Fruit fly (Drosophila melanogaster) whole organism, embryonic: ENCODE measurements around the gene UQCR-C1.

Source experiments
- Asciz ChIP-seq: fragments of 200-800 bp; sonication (Bioruptor generic); optimal IDR thresholded peaks from 2 replicates; lab custom pipeline; 2017; ENCODE audit warnings: missing biosample characterization, mild to moderate bottlenecking, missing genetic modification characterization, missing genetic modification reagents
- Bgb ChIP-seq: fragments of 200-800 bp; sonication (Bioruptor generic); IDR thresholded peaks from 2 replicates; pipeline ENCODE4 v1.3.6; 2022; ENCODE audit warnings: missing biosample characterization, missing genetic modification characterization; ENCODE audit not compliant: partially characterized antibody
- CG12942 ChIP-seq: fragments of 200-800 bp; sonication (Bioruptor generic); optimal IDR thresholded peaks from 3 replicates; lab custom pipeline; 2016; ENCODE audit warnings: missing biosample characterization, missing genetic modification characterization
- CG14441 ChIP-seq: fragments of 200-800 bp; sonication (Bioruptor generic); IDR thresholded peaks from 2 replicates; pipeline ENCODE4 v1.3.6; 2022; ENCODE audit warnings: missing biosample characterization, missing genetic modification characterization
- CG15514 ChIP-seq: fragments of 200-800 bp; sonication (Bioruptor generic); optimal IDR thresholded peaks from 3 replicates; lab custom pipeline; 2017; ENCODE audit warnings: missing biosample characterization, missing genetic modification characterization, mild to moderate bottlenecking, moderate library complexity, missing genetic modification reagents
- CG17359 ChIP-seq: fragments of 200-800 bp; sonication (Bioruptor generic); optimal IDR thresholded peaks from 3 replicates; lab custom pipeline; 2018; ENCODE audit warnings: missing biosample characterization, mild to moderate bottlenecking, missing genetic modification characterization, moderate library complexity
- CG1832 ChIP-seq: fragments of 200-800 bp; sonication (Bioruptor generic); optimal IDR thresholded peaks from 2 replicates; lab custom pipeline; 2017; ENCODE audit warnings: missing biosample characterization, mild to moderate bottlenecking, missing genetic modification characterization, inconsistent platforms
- CG2202 ChIP-seq: fragments of 200-800 bp; sonication (Bioruptor generic); optimal IDR thresholded peaks from 2 replicates; lab custom pipeline; 2018; ENCODE audit warnings: missing biosample characterization, mild to moderate bottlenecking, missing genetic modification characterization
- CG3726 ChIP-seq: fragments of 200-800 bp; sonication (Bioruptor generic); IDR thresholded peaks from 3 replicates; pipeline ENCODE4, ENCODE4 v1.3.6; 2022; ENCODE audit warnings: missing biosample characterization, missing genetic modification characterization
- CG4328 ChIP-seq: fragments of 200-800 bp; sonication (Bioruptor generic); optimal IDR thresholded peaks from 3 replicates; lab custom pipeline; 2017; ENCODE audit warnings: missing biosample characterization, missing genetic modification reagents, missing genetic modification characterization
- CG8290 ChIP-seq, 3 experiments: fragments of 200-800 bp; sonication (Bioruptor generic); optimal IDR thresholded peaks; 2 replicates each; lab custom pipeline; 2016 to 2019; ENCODE audit warnings: missing biosample characterization in 3 of 3, missing genetic modification characterization in 3 of 3, mild to moderate bottlenecking in 2 of 3, moderate library complexity in 1 of 3
- CG8765 ChIP-seq: fragments of 200-800 bp; sonication (Bioruptor generic); IDR thresholded peaks from 2 replicates; pipeline ENCODE4 v1.3.6; 2022; ENCODE audit warnings: missing biosample characterization, missing genetic modification characterization
- CG9797 ChIP-seq: fragments of 200-800 bp; sonication (Bioruptor generic); optimal IDR thresholded peaks from 3 replicates; lab custom pipeline; 2018; ENCODE audit warnings: missing biosample characterization, mild to moderate bottlenecking, missing genetic modification characterization
- HLH3B ChIP-seq: fragments of 200-800 bp; sonication (Bioruptor generic); IDR thresholded peaks from 2 replicates; pipeline ENCODE4 v1.3.6; 2022; ENCODE audit warnings: missing biosample characterization, missing genetic modification characterization
- HLHmδ ChIP-seq: fragments of 200-800 bp; sonication (Bioruptor generic); optimal IDR thresholded peaks from 2 replicates; lab custom pipeline; 2018; ENCODE audit warnings: missing biosample characterization, mild to moderate bottlenecking, missing genetic modification characterization, moderate library complexity
- Hey ChIP-seq: fragments of 200-800 bp; sonication (Bioruptor generic); optimal IDR thresholded peaks from 3 replicates; lab custom pipeline; 2018; ENCODE audit warnings: missing biosample characterization, mild to moderate bottlenecking, missing genetic modification characterization
- Lhr ChIP-seq: fragments of 200-800 bp; sonication (Bioruptor generic); optimal IDR thresholded peaks from 3 replicates; lab custom pipeline; 2017; ENCODE audit warnings: mild to moderate bottlenecking, missing biosample characterization, missing genetic modification reagents, missing genetic modification characterization
- MESR4 ChIP-seq: fragments of 200-800 bp; sonication (Bioruptor generic); optimal IDR thresholded peaks from 2 replicates; lab custom pipeline; 2018; ENCODE audit warnings: missing biosample characterization, mild to moderate bottlenecking, missing genetic modification characterization, moderate library complexity
- Med ChIP-seq: fragments of 200-800 bp; sonication (Bioruptor generic); peaks from one replicate; lab custom pipeline; 2016; ENCODE audit warnings: missing biosample characterization, missing genetic modification characterization, mild to moderate bottlenecking, inconsistent platforms, moderate library complexity
- NK7.1 ChIP-seq: fragments of 200-800 bp; sonication (Bioruptor generic); optimal IDR thresholded peaks from 3 replicates; lab custom pipeline; 2016; ENCODE audit warnings: missing biosample characterization, missing genetic modification characterization
- Neu2 ChIP-seq: fragments of 200-800 bp; sonication (Bioruptor generic); optimal IDR thresholded peaks from 3 replicates; lab custom pipeline; 2016; ENCODE audit warnings: missing biosample characterization, missing genetic modification characterization, borderline replicate concordance
- Nf-YA ChIP-seq: fragments of 200-800 bp; sonication (Bioruptor generic); IDR thresholded peaks from 2 replicates; pipeline ENCODE4 v1.3.6; 2022; ENCODE audit warnings: missing biosample characterization, missing genetic modification characterization
- Nf-YB ChIP-seq: fragments of 200-800 bp; sonication (Bioruptor generic); optimal IDR thresholded peaks from 3 replicates; lab custom pipeline; 2019; ENCODE audit warnings: missing biosample characterization, mild to moderate bottlenecking, missing genetic modification characterization, moderate library complexity
- Sin3A ChIP-seq: fragments of >200 bp; optimal IDR thresholded peaks from 2 replicates; lab custom pipeline; 2018
- Usf ChIP-seq: fragments of 200-800 bp; sonication (Bioruptor generic); optimal IDR thresholded peaks from 2 replicates; lab custom pipeline; 2017; ENCODE audit warnings: missing genotype, missing biosample characterization, missing genetic modification characterization
- ap ChIP-seq: fragments of 200-800 bp; sonication (Bioruptor generic); IDR thresholded peaks from 2 replicates; pipeline ENCODE4 v1.3.6; 2022; ENCODE audit warnings: missing biosample characterization, missing genetic modification characterization
- ara ChIP-seq: fragments of 200-800 bp; sonication (Bioruptor generic); IDR thresholded peaks from 2 replicates; pipeline ENCODE4 v1.3.6; 2022; ENCODE audit warnings: missing biosample characterization, missing genetic modification characterization
- exex ChIP-seq: fragments of 200-800 bp; sonication (Bioruptor generic); optimal IDR thresholded peaks from 4 replicates; lab custom pipeline; 2018; ENCODE audit warnings: missing biosample characterization, mild to moderate bottlenecking, missing genetic modification characterization, moderate library complexity
- gcm2 ChIP-seq: fragments of 200-800 bp; sonication (Bioruptor generic); optimal IDR thresholded peaks from 2 replicates; lab custom pipeline; 2016; ENCODE audit warnings: missing biosample characterization, missing genetic modification characterization
- gem ChIP-seq: fragments of 200-800 bp; sonication (Bioruptor generic); optimal IDR thresholded peaks from 2 replicates; lab custom pipeline; 2019; ENCODE audit warnings: missing biosample characterization, mild to moderate bottlenecking, missing genetic modification characterization, moderate library complexity
- hb ChIP-seq: fragments of 200-800 bp; sonication (Bioruptor generic); IDR thresholded peaks from 3 replicates; pipeline ENCODE4 v1.3.6; 2022; ENCODE audit warnings: missing biosample characterization, missing genetic modification characterization; ENCODE audit not compliant: partially characterized antibody
- kah ChIP-seq: fragments of 200-800 bp; sonication (Bioruptor generic); optimal IDR thresholded peaks from 2 replicates; lab custom pipeline; 2018; ENCODE audit warnings: missing biosample characterization, mild to moderate bottlenecking, missing genetic modification characterization
- kay ChIP-seq: fragments of 200-800 bp; sonication (Bioruptor generic); optimal IDR thresholded peaks from 2 replicates; lab custom pipeline; 2016; ENCODE audit warnings: missing biosample characterization, missing genetic modification characterization
- nau ChIP-seq: fragments of 200-800 bp; sonication (Bioruptor generic); optimal IDR thresholded peaks from 3 replicates; lab custom pipeline; 2017; ENCODE audit warnings: missing biosample characterization, mild to moderate bottlenecking, missing genetic modification characterization, missing genetic modification reagents
- pho ChIP-seq: fragments of 200-800 bp; sonication (Bioruptor generic); optimal IDR thresholded peaks from 2 replicates; lab custom pipeline; 2016; ENCODE audit warnings: missing biosample characterization, missing genetic modification characterization
- psq ChIP-seq: fragments of 200-800 bp; sonication (Bioruptor generic); optimal IDR thresholded peaks from 2 replicates; lab custom pipeline; 2017; ENCODE audit warnings: missing biosample characterization, missing genetic modification characterization
- sc ChIP-seq, 3 experiments: fragments of >200 bp in 2 of 3; fragments of 200-800 bp in 1 of 3; sonication (Bioruptor generic) in 1 of 3; optimal IDR thresholded peaks; 2 replicates in 2 of 3; 3 replicates in 1 of 3; lab custom pipeline; 2017; ENCODE audit warnings: mild to moderate bottlenecking in 1 of 3, missing biosample characterization in 1 of 3, missing genetic modification characterization in 1 of 3, missing genetic modification reagents in 1 of 3
- sens ChIP-seq: fragments of 200-800 bp; sonication (Bioruptor generic); peaks from one replicate; lab custom pipeline; 2016; ENCODE audit warnings: missing biosample characterization, missing genetic modification characterization
- shn ChIP-seq: fragments of 200-800 bp; sonication (Bioruptor generic); optimal IDR thresholded peaks from 3 replicates; lab custom pipeline; 2016; ENCODE audit warnings: missing biosample characterization, missing genetic modification characterization
- slp2 ChIP-seq: fragments of 200-800 bp; sonication (Bioruptor generic); optimal IDR thresholded peaks from 2 replicates; lab custom pipeline; 2016; ENCODE audit warnings: missing biosample characterization, missing genetic modification characterization
- sna ChIP-seq: fragments of 200-800 bp; sonication (Bioruptor generic); IDR thresholded peaks from 2 replicates; pipeline ENCODE4 v1.3.6; 2022; ENCODE audit warnings: missing biosample characterization, missing genetic modification characterization; ENCODE audit not compliant: partially characterized antibody
- so ChIP-seq: fragments of 200-800 bp; sonication (Bioruptor generic); IDR thresholded peaks from 3 replicates; pipeline ENCODE4 v1.3.6; 2022; ENCODE audit warnings: missing biosample characterization, missing genetic modification characterization
- vnd ChIP-seq: fragments of 200-800 bp; sonication (Bioruptor generic); IDR thresholded peaks from 3 replicates; pipeline ENCODE4 v1.3.6; 2022; ENCODE audit warnings: missing biosample characterization, missing genetic modification characterization; ENCODE audit not compliant: partially characterized antibody
- wdn ChIP-seq: fragments of 200-800 bp; sonication (Bioruptor generic); IDR thresholded peaks from 2 replicates; pipeline ENCODE4 v1.3.6; 2022; ENCODE audit warnings: missing biosample characterization, missing genetic modification characterization
- wor ChIP-seq: fragments of 200-800 bp; sonication (Bioruptor generic); IDR thresholded peaks from 2 replicates; pipeline ENCODE4 v1.3.6; 2022; ENCODE audit warnings: missing biosample characterization, missing genetic modification characterization
- zfh1 ChIP-seq: fragments of 200-800 bp; sonication (Bioruptor generic); IDR thresholded peaks from 3 replicates; pipeline ENCODE4 v1.3.6; 2022; ENCODE audit warnings: missing biosample characterization, missing genetic modification characterization
- zfh2 ChIP-seq: fragments of 200-800 bp; sonication (Bioruptor generic); optimal IDR thresholded peaks from 2 replicates; lab custom pipeline; 2016; ENCODE audit warnings: missing biosample characterization, missing genetic modification characterization

Gene UQCR-C1

dm6 chr3R:14893791-14894782, 4.1 kb downstream of the UQCR-C1 start, which contains the start of gene Dph2:
Gene Dph2, minus strand, starts transcription at chr3R:14893954.
- peak; percentile 80 for TF ChIP-seq zfh1 (GFP tag; lab: Robert Waterston, UW)
- no peak for TF ChIP-seq Neu2
- peak; percentile 89 for TF ChIP-seq sens
- TF ChIP-seq slp2 (GFP tag; lab: Kevin White, UChicago), result peak; percentile 23
- peak; percentile 100 for TF ChIP-seq Usf
- peak; percentile 77 for TF ChIP-seq CG14441
- peak; percentile 48; the same call in 1 of the 2 replicates for TF ChIP-seq ara (GFP tag; lab: Robert Waterston, UW)
- TF ChIP-seq CG1832 (GFP tag; lab: Kevin White, UChicago), result no peak
- peak; percentile 59; the same call in 1 of the 2 replicates for TF ChIP-seq Nf-YA (GFP tag; lab: Robert Waterston, UW)
- peak; percentile 18 for TF ChIP-seq exex
- no peak for TF ChIP-seq HLHmδ (GFP tag; lab: Kevin White, UChicago)
- TF ChIP-seq Med (GFP tag; lab: Kevin White, UChicago), result peak; percentile 89
- peak; percentile 67 for TF ChIP-seq Nf-YB (GFP tag; lab: Kevin White, UChicago)
- TF ChIP-seq so, result no peak
- TF ChIP-seq CG2202, result peak; percentile 29
- no peak for TF ChIP-seq shn (GFP tag; lab: Kevin White, UChicago)
- no peak for TF ChIP-seq NK7.1 (GFP tag; lab: Kevin White, UChicago)
- peak; percentile 53 for TF ChIP-seq pho (GFP tag; lab: Kevin White, UChicago)
- peak; percentile 57 for TF ChIP-seq CG4328
- TF ChIP-seq CG3726 (GFP tag; lab: Robert Waterston, UW), result no peak; the same call in 2 of the 3 replicates
- TF ChIP-seq Hey (tag; lab: Kevin White, UChicago), result no peak
- TF ChIP-seq CG8765, result no peak
- peak; percentile 50 for TF ChIP-seq kah (GFP tag; lab: Kevin White, UChicago)
- 0 out of 2 replicates have a peak, but pooled peaks have one; percentile 16 for TF ChIP-seq wor (GFP tag; lab: Robert Waterston, UW)
- TF ChIP-seq Sin3A (lab: Kevin White, UChicago), result peak; percentile 53
- no peak for TF ChIP-seq Bgb (GFP tag; lab: Robert Waterston, UW)
- peak; percentile 38 for TF ChIP-seq Asciz (GFP tag; lab: Kevin White, UChicago)
- TF ChIP-seq CG12942, result peak; percentile 44
- TF ChIP-seq psq (GFP tag; lab: Kevin White, UChicago), result no peak
- TF ChIP-seq Lhr, result peak; percentile 74
- TF ChIP-seq MESR4 (GFP tag; lab: Kevin White, UChicago), result peak; percentile 72
- TF ChIP-seq CG17359 (tag; lab: Kevin White, UChicago), result peak; percentile 82
- TF ChIP-seq sc (optimal IDR thresholded peaks at IDR 0.05; lab: Kevin White, UChicago), result no peak
- no peak for TF ChIP-seq sc (GFP tag; optimal IDR thresholded peaks at IDR 0.05; lab: Kevin White, UChicago)
- peak; percentile 92 for TF ChIP-seq gem (tag; lab: Kevin White, UChicago)
- TF ChIP-seq zfh2 (GFP tag; lab: Kevin White, UChicago), result peak; percentile 21
- TF ChIP-seq wdn, result peak; percentile 73
- no peak for TF ChIP-seq gcm2 (GFP tag; lab: Kevin White, UChicago)
- no peak for TF ChIP-seq CG8290 (GFP tag; optimal IDR thresholded peaks at IDR 0.05; lab: Kevin White, UChicago)
- peak in 1 of 2 experiments; percentile 69 for TF ChIP-seq CG8290 (tag; optimal IDR thresholded peaks at IDR 0.05; lab: Kevin White, UChicago)
- TF ChIP-seq HLH3B (GFP tag; lab: Robert Waterston, UW), result peak; percentile 86
- no peak for TF ChIP-seq sna (GFP tag; lab: Robert Waterston, UW)
- TF ChIP-seq vnd, result no peak
- no peak for TF ChIP-seq CG9797 (GFP tag; lab: Kevin White, UChicago)
- no peak for TF ChIP-seq kay (GFP tag; lab: Kevin White, UChicago)
- TF ChIP-seq nau, result no peak
- peak; percentile 84 for TF ChIP-seq ap (GFP tag; lab: Robert Waterston, UW)
- TF ChIP-seq CG15514, result peak; percentile 66
- no peak for TF ChIP-seq hb
